Worm (Caenorhabditis elegans): ENCODE measurements around the gene D1005.5.

D1005.5 gene

ce11 chrX:1504529-1505080, 31.8 kb upstream of the D1005.5 start (continued):
- TF ChIP-seq egl-27 (tag; optimal IDR thresholded peaks at IDR 0.05) (no peak), ctbp-1 (GFP tag; IDR thresholded peaks at IDR 0.05) (no peak), spr-1 (tag; optimal IDR thresholded peaks at IDR 0.05) (no peak), lir-3 (tag; optimal IDR thresholded peaks at IDR 0.05) (no peak), gei-8 (GFP tag; optimal IDR thresholded peaks at IDR 0.05) (peak; percentile 60), hlh-11 (tag; optimal IDR thresholded peaks at IDR 0.05) (peak; percentile 98), unc-130 (GFP tag; optimal IDR thresholded peaks at IDR 0.05) (no peak), Y48G9A.11 (GFP tag; IDR thresholded peaks at IDR 0.05) (no peak), arid-1 (GFP tag; conservative IDR thresholded peaks at IDR 0.05) (no peak), rbr-2 (tag; optimal IDR thresholded peaks at IDR 0.05) (no peak), nhr-6 (tag; optimal IDR thresholded peaks at IDR 0.05) (peak; percentile 68), duxl-1 (tag; optimal IDR thresholded peaks at IDR 0.05; ENCODE audit: poor library complexity) (no peak), unc-62 (GFP tag; optimal IDR thresholded peaks at IDR 0.05 in 1 of 2) (peak in 1 of 2 experiments; percentile 100), unc-62 (tag; optimal IDR thresholded peaks at IDR 0.05) (no peak), F37D6.2 (tag; optimal IDR thresholded peaks at IDR 0.05) (no peak), mep-1 (tag; optimal IDR thresholded peaks at IDR 0.05) (peak; percentile 85), T20F7.1 (GFP tag; optimal IDR thresholded peaks at IDR 0.05) (no peak), sdz-12 (GFP tag; optimal IDR thresholded peaks at IDR 0.05) (peak; percentile 12)

DNA sequence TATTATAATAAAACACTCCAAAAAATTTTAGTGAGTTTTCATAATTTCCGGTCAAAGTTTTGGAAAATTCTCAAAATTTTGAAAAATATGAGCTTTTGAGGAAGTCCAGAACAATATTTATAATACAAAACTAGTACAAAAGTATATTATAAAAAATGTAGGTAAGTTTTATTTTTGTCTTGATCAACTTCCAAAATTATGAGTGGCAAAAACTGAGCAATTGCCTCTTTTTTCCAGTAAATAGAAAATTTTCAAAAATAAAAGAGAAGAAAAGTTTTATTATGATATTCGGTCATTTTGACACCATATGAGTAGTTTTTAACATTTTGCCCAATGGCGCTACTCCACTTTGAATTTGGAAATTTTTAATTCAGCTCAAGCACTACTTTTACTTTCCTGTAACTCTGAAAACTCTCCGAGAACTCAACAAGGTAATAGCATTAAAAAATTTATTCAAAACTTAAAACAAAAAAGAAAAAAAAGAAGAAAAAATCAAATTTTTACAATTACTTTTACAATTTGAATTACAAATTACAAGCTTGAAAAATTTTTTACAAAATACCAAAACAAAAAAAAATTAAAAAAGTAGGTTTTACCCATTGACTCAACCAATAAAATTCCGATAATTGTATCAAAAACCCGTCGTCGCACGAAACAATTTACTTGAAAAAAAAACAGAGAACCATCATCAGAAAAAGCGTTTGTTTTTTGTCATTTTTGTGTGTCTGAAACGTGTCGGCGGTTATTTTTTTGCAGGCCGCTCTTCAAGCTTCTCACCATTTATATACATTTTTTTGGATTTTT, 31.1 kb upstream of the D1005.5 start:
- TF ChIP-seq hlh-30 (tag; optimal IDR thresholded peaks at IDR 0.05; ENCODE audit: insufficient read depth) (no peak), mdt-29 (GFP tag; IDR thresholded peaks at IDR 0.05) (peak; percentile 72), hlh-11 (tag; optimal IDR thresholded peaks at IDR 0.05) (peak; percentile 32), lin-29 (GFP tag; IDR thresholded peaks at IDR 0.05) (no peak), zfp-3 (GFP tag; conservative IDR thresholded peaks at IDR 0.05) (peak; percentile 91), nhr-10 (tag; optimal IDR thresholded peaks at IDR 0.05) (peak; percentile 84), nhr-42 (GFP tag; IDR thresholded peaks at IDR 0.05) (peak; percentile 70; the same call in 1 of the 2 replicates), nhr-111 (GFP tag; optimal IDR thresholded peaks at IDR 0.05) (peak; percentile 52), Y75B8A.6 (GFP tag; IDR thresholded peaks at IDR 0.05) (peak; percentile 88; the same call in 1 of the 2 replicates), ceh-20 (GFP tag; IDR thresholded peaks at IDR 0.05) (0 out of 2 replicates have a peak, but pooled peaks have one; percentile 8), T26A8.4 (GFP tag; IDR thresholded peaks at IDR 0.05) (peak; percentile 84), madf-5 (GFP tag; IDR thresholded peaks at IDR 0.05) (0 out of 4 replicates have a peak, but pooled peaks of 1 of the 2 experiments have one; percentile 10), F49E8.2 (tag; optimal IDR thresholded peaks at IDR 0.05; ENCODE audit: borderline replicate concordance) (no peak), duxl-1 (tag; optimal IDR thresholded peaks at IDR 0.05; ENCODE audit: poor library complexity) (peak; percentile 32), zip-2 (tag; optimal IDR thresholded peaks at IDR 0.05) (no peak), pha-4 (GFP tag; IDR thresholded peaks at IDR 0.05) (peak; percentile 49; the same call in 1 of the 2 replicates), pha-4 (tag; optimal IDR thresholded peaks at IDR 0.05) (peak; percentile 86), T20F7.1 (GFP tag; optimal IDR thresholded peaks at IDR 0.05) (no peak), nhr-102 (tag; optimal IDR thresholded peaks at IDR 0.05) (peak; percentile 17), dmd-6 (GFP tag; IDR thresholded peaks at IDR 0.05) (peak; percentile 37; the same call in 1 of the 2 replicates), nhr-28 (tag; optimal IDR thresholded peaks at IDR 0.05) (peak; percentile 37), lin-13 (GFP tag; optimal IDR thresholded peaks at IDR 0.05) (no peak), php-3 (GFP tag; IDR thresholded peaks at IDR 0.05) (peak; percentile 78), fkh-10 (GFP tag; optimal IDR thresholded peaks at IDR 0.05) (no peak), dve-1 (tag; optimal IDR thresholded peaks at IDR 0.05; ENCODE audit: insufficient read depth) (peak; percentile 65), nhr-48 (tag; optimal IDR thresholded peaks at IDR 0.05) (no peak), F37D6.2 (tag; optimal IDR thresholded peaks at IDR 0.05) (no peak), vab-7 (GFP tag; IDR thresholded peaks at IDR 0.05) (0 out of 2 replicates have a peak, but pooled peaks have one; percentile 3), nhr-41 (GFP tag; IDR thresholded peaks at IDR 0.05) (0 out of 2 replicates have a peak, but pooled peaks have one; percentile 9), hmg-1.1 (GFP tag; IDR thresholded peaks at IDR 0.05) (0 out of 2 replicates have a peak, but pooled peaks have one; percentile 11), D1046.2 (GFP tag; IDR thresholded peaks at IDR 0.05) (no peak), ceh-82 (tag; optimal IDR thresholded peaks at IDR 0.05) (no peak), lsy-2 (tag; optimal IDR thresholded peaks at IDR 0.05) (peak; percentile 27 to 54)

Measured in whole organism, L4 larva.